Worm (Caenorhabditis elegans) whole organism, L3 larva: ENCODE results near the gene srh-47.

Source experiments
- ZK546.5 ChIP-seq: sonication (generic microtip); optimal IDR thresholded peaks from 2 replicates; lab custom pipeline; 2017; ENCODE audit warnings: missing biosample characterization, missing genetic modification characterization
- daf-12 ChIP-seq: fragments of 150-350 bp; optimal IDR thresholded peaks from 2 replicates; lab custom pipeline; 2014; ENCODE audit warnings: missing biosample characterization, missing genetic modification reagents, missing genetic modification characterization
- egl-27 ChIP-seq: sonication (generic microtip); optimal IDR thresholded peaks from 4 replicates; lab custom pipeline; 2017; ENCODE audit warnings: missing biosample characterization, missing genetic modification reagents, missing genetic modification characterization
- elt-3 ChIP-seq, 3 experiments: fragments of 150-350 bp in 1 of 3; sonication (generic microtip) in 2 of 3; optimal IDR thresholded peaks; 2 replicates in 2 of 3; 4 replicates in 1 of 3; lab custom pipeline; 2014 to 2017; ENCODE audit warnings: missing biosample characterization in 3 of 3, missing genetic modification characterization in 3 of 3
- fkh-10 ChIP-seq: sonication (generic microtip); optimal IDR thresholded peaks from 2 replicates; lab custom pipeline; 2017; ENCODE audit warnings: missing biosample characterization, missing genetic modification reagents, missing genetic modification characterization
- fos-1 ChIP-seq: fragments of 150-350 bp; optimal IDR thresholded peaks from 2 replicates; lab custom pipeline; 2014; ENCODE audit warnings: missing biosample characterization, missing genetic modification characterization
- lsy-12 ChIP-seq: sonication (generic microtip); optimal IDR thresholded peaks from 2 replicates; lab custom pipeline; 2016; ENCODE audit warnings: mild to moderate bottlenecking, missing genetic modification characterization, missing compliant biosample characterization
- nhr-11 ChIP-seq: fragments of 150-350 bp; optimal IDR thresholded peaks from 2 replicates; lab custom pipeline; 2014; ENCODE audit warnings: missing biosample characterization, missing genetic modification characterization
- nhr-12 ChIP-seq: fragments of 150-350 bp; optimal IDR thresholded peaks from 2 replicates; lab custom pipeline; 2014; ENCODE audit warnings: missing biosample characterization, missing genetic modification characterization
- nhr-25 ChIP-seq: sonication (generic microtip); optimal IDR thresholded peaks from 2 replicates; lab custom pipeline; 2017; ENCODE audit warnings: missing biosample characterization, missing genetic modification characterization
- nhr-77 ChIP-seq: fragments of 150-350 bp; optimal IDR thresholded peaks from 2 replicates; lab custom pipeline; 2014; ENCODE audit warnings: missing biosample characterization, missing genetic modification characterization
- pha-4 ChIP-seq: fragments of 150-350 bp; optimal IDR thresholded peaks from 2 replicates; lab custom pipeline; 2014; ENCODE audit warnings: missing biosample characterization, missing genetic modification reagents, missing genetic modification characterization
- skn-1 ChIP-seq: fragments of 150-350 bp; optimal IDR thresholded peaks from 2 replicates; lab custom pipeline; 2014; ENCODE audit warnings: missing biosample characterization, missing genetic modification characterization
- snpc-4 ChIP-seq: fragments of 150-350 bp; optimal IDR thresholded peaks from 2 replicates; lab custom pipeline; 2014; ENCODE audit warnings: missing biosample characterization, missing genetic modification characterization

DNA sequence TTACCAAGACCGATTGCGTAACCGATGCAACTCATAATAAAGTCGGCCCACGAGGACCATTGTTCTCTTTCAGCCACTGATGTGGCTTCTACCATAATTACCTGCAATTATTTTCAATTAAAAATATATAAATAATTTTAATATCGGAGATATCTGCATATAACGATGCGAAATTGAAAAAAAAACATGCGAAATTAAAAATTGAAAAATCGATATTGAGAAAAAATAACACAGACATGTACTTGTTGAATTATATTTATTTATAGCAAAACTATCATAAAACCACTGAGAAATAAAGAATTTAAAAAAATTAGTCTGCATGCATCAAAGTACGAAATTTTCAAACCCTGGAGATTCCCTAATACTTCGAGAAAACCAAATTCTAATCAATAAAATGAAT is 7.9 kb upstream of the srh-47 start, which contains the start of gene snf-11:
- TF ChIP-seq nhr-12 (tag; lab: Kevin White, UChicago): no peak
- TF ChIP-seq lsy-12: no peak
- no peak for TF ChIP-seq ZK546.5 (tag; lab: Kevin White, UChicago)
- TF ChIP-seq fos-1 (tag; lab: Kevin White, UChicago): no peak
- TF ChIP-seq elt-3 (tag; optimal IDR thresholded peaks at IDR 0.05; lab: Kevin White, UChicago): no peak
- no peak for TF ChIP-seq pha-4
- no peak for TF ChIP-seq skn-1
- TF ChIP-seq egl-27 (tag; lab: Kevin White, UChicago): no peak
- no peak for TF ChIP-seq nhr-77 (tag; lab: Kevin White, UChicago)
- no peak for TF ChIP-seq snpc-4
- no peak for TF ChIP-seq nhr-11 (tag; lab: Kevin White, UChicago)
- TF ChIP-seq nhr-25 (tag; lab: Kevin White, UChicago): no peak
- no peak for TF ChIP-seq fkh-10 (GFP tag; lab: Kevin White, UChicago)
- no peak for TF ChIP-seq daf-12 (tag; lab: Kevin White, UChicago)
